Fruit fly (Drosophila melanogaster) whole organism, embryonic: ENCODE measurements around the gene CG8668.

ENCODE experiments used
- Ada2b ChIP-seq: fragments of 200-800 bp; sonication (Bioruptor generic); IDR thresholded peaks from 2 replicates; pipeline ENCODE4 v1.3.6; 2022; ENCODE audit warnings: missing biosample characterization, missing genetic modification characterization
- Aef1 ChIP-seq: fragments of 200-800 bp; sonication (Bioruptor generic); IDR thresholded peaks from 3 replicates; pipeline ENCODE4 v1.3.6; 2022; ENCODE audit warnings: missing biosample characterization, missing genetic modification characterization
- Atf6 ChIP-seq: fragments of 200-800 bp; sonication (Bioruptor generic); IDR thresholded peaks from 2 replicates; pipeline ENCODE4 v1.3.6; 2022; ENCODE audit warnings: missing biosample characterization, missing genetic modification characterization
- CG10321 ChIP-seq: fragments of 200-800 bp; sonication (Bioruptor generic); IDR thresholded peaks from 2 replicates; pipeline ENCODE4 v1.3.6; 2022; ENCODE audit warnings: missing biosample characterization, missing genetic modification characterization
- CG14441 ChIP-seq: fragments of 200-800 bp; sonication (Bioruptor generic); IDR thresholded peaks from 2 replicates; pipeline ENCODE4 v1.3.6; 2022; ENCODE audit warnings: missing biosample characterization, missing genetic modification characterization
- CG14965 ChIP-seq: fragments of 200-800 bp; sonication (Bioruptor generic); optimal IDR thresholded peaks from 2 replicates; lab custom pipeline; 2016; ENCODE audit warnings: missing biosample characterization, missing genetic modification characterization, borderline replicate concordance
- CG15479 ChIP-seq: fragments of 200-800 bp; sonication (Bioruptor generic); optimal IDR thresholded peaks from 3 replicates; lab custom pipeline; 2019; ENCODE audit warnings: missing biosample characterization, mild to moderate bottlenecking, missing genetic modification characterization, moderate library complexity
- CG17612 ChIP-seq: fragments of 200-800 bp; sonication (Bioruptor generic); IDR thresholded peaks from 2 replicates; pipeline ENCODE4 v1.3.6; 2022; ENCODE audit warnings: missing biosample characterization, missing genetic modification characterization
- CG18011 ChIP-seq: fragments of 200-800 bp; sonication (Bioruptor generic); optimal IDR thresholded peaks from 2 replicates; lab custom pipeline; 2017; ENCODE audit warnings: missing biosample characterization, missing genetic modification characterization, mild to moderate bottlenecking, moderate library complexity, missing genotype
- CG18764 ChIP-seq: fragments of 200-800 bp; sonication (Bioruptor generic); optimal IDR thresholded peaks from 3 replicates; lab custom pipeline; 2016; ENCODE audit warnings: missing biosample characterization, missing genetic modification characterization
- CG4820 ChIP-seq: fragments of 200-800 bp; sonication (Bioruptor generic); optimal IDR thresholded peaks from 3 replicates; lab custom pipeline; 2016; ENCODE audit warnings: missing biosample characterization, missing genetic modification characterization
- CG6813 ChIP-seq: fragments of 200-800 bp; sonication (Bioruptor generic); optimal IDR thresholded peaks from 2 replicates; lab custom pipeline; 2017; ENCODE audit warnings: missing biosample characterization, missing genetic modification characterization, mild to moderate bottlenecking, moderate library complexity, missing genetic modification reagents
- CG7271 ChIP-seq: fragments of 200-800 bp; sonication (Bioruptor generic); optimal IDR thresholded peaks from 2 replicates; lab custom pipeline; 2018; ENCODE audit warnings: missing biosample characterization, mild to moderate bottlenecking, missing genetic modification characterization, moderate library complexity
- CG7839 ChIP-seq: fragments of 200-800 bp; sonication (Bioruptor generic); optimal IDR thresholded peaks from 3 replicates; lab custom pipeline; 2018; ENCODE audit warnings: missing biosample characterization, mild to moderate bottlenecking, missing genetic modification characterization, moderate library complexity
- CG8290 ChIP-seq, 3 experiments: fragments of 200-800 bp; sonication (Bioruptor generic); optimal IDR thresholded peaks; 2 replicates each; lab custom pipeline; 2016 to 2019; ENCODE audit warnings: missing biosample characterization in 3 of 3, missing genetic modification characterization in 3 of 3, mild to moderate bottlenecking in 2 of 3, moderate library complexity in 1 of 3
- CG8388 ChIP-seq: fragments of 200-800 bp; sonication (Bioruptor generic); optimal IDR thresholded peaks from 2 replicates; lab custom pipeline; 2019; ENCODE audit warnings: missing biosample characterization, mild to moderate bottlenecking, missing genetic modification characterization, moderate library complexity
- CG9215 ChIP-seq: fragments of 200-800 bp; sonication (Bioruptor generic); IDR thresholded peaks from 2 replicates; pipeline ENCODE4 v1.3.6; 2022; ENCODE audit warnings: missing biosample characterization, missing genetic modification characterization
- CG9817 ChIP-seq: fragments of 200-800 bp; sonication (Bioruptor generic); optimal IDR thresholded peaks from 2 replicates; lab custom pipeline; 2018; ENCODE audit warnings: missing biosample characterization, mild to moderate bottlenecking, missing genetic modification characterization, moderate library complexity
- Chrac-16 ChIP-seq: fragments of 200-800 bp; sonication (Bioruptor generic); optimal IDR thresholded peaks from 3 replicates; lab custom pipeline; 2016; ENCODE audit warnings: missing biosample characterization, missing genetic modification characterization
- Dbx ChIP-seq: fragments of 200-800 bp; sonication (Bioruptor generic); IDR thresholded peaks from 3 replicates; pipeline ENCODE4 v1.3.6; 2022; ENCODE audit warnings: missing biosample characterization, missing genetic modification characterization
- Dek ChIP-seq: fragments of 200-800 bp; sonication (Bioruptor generic); optimal IDR thresholded peaks from 3 replicates; lab custom pipeline; 2019; ENCODE audit warnings: missing biosample characterization, mild to moderate bottlenecking, missing genetic modification characterization, moderate library complexity
- Ets97D ChIP-seq: fragments of 200-800 bp; sonication (Bioruptor generic); optimal IDR thresholded peaks from 3 replicates; lab custom pipeline; 2016; ENCODE audit warnings: missing biosample characterization, missing genetic modification characterization
- Fer2 ChIP-seq: fragments of 200-800 bp; sonication (Bioruptor generic); optimal IDR thresholded peaks from 2 replicates; lab custom pipeline; 2018; ENCODE audit warnings: missing biosample characterization, mild to moderate bottlenecking, missing genetic modification characterization, moderate library complexity
- Fer3 ChIP-seq: fragments of 200-800 bp; sonication (Bioruptor generic); optimal IDR thresholded peaks from 2 replicates; lab custom pipeline; 2018; ENCODE audit warnings: missing biosample characterization, mild to moderate bottlenecking, missing genetic modification characterization, moderate library complexity
- HHEX ChIP-seq: fragments of 200-800 bp; sonication (Bioruptor generic); optimal IDR thresholded peaks from 3 replicates; lab custom pipeline; 2017; ENCODE audit warnings: missing biosample characterization, mild to moderate bottlenecking, missing genetic modification characterization, missing genetic modification reagents
- Hmr ChIP-seq: fragments of 200-800 bp; sonication (Bioruptor generic); optimal IDR thresholded peaks from 3 replicates; lab custom pipeline; 2017; ENCODE audit warnings: mild to moderate bottlenecking, missing biosample characterization, missing genetic modification reagents, missing genetic modification characterization
- Hmx ChIP-seq: fragments of 200-800 bp; sonication (Bioruptor generic); optimal IDR thresholded peaks from 2 replicates; lab custom pipeline; 2016; ENCODE audit warnings: missing biosample characterization, missing genetic modification characterization
- Hr51 ChIP-seq, 2 experiments: fragments of 200-800 bp; sonication (Bioruptor generic); optimal IDR thresholded peaks; 2 replicates in 1 of 2; 3 replicates in 1 of 2; lab custom pipeline; 2016 to 2018; ENCODE audit warnings: missing biosample characterization in 2 of 2, missing genetic modification characterization in 2 of 2, mild to moderate bottlenecking in 1 of 2, moderate library complexity in 1 of 2
- YL-1 ChIP-seq: fragments of 200-800 bp; sonication (Bioruptor generic); optimal IDR thresholded peaks from 3 replicates; lab custom pipeline; 2017; ENCODE audit warnings: missing biosample characterization, mild to moderate bottlenecking, missing genetic modification characterization
- ab ChIP-seq: fragments of 200-800 bp; sonication (Bioruptor generic); optimal IDR thresholded peaks from 2 replicates; lab custom pipeline; 2016; ENCODE audit warnings: missing biosample characterization, missing genetic modification characterization
- aop ChIP-seq: fragments of 200-800 bp; sonication (Bioruptor generic); IDR thresholded peaks from 2 replicates; pipeline ENCODE4 v1.3.6; 2022; ENCODE audit warnings: missing biosample characterization, missing genetic modification characterization
- ase ChIP-seq: fragments of 200-800 bp; sonication (Bioruptor generic); IDR thresholded peaks from 3 replicates; pipeline ENCODE4 v1.3.6; 2022; ENCODE audit warnings: missing biosample characterization, missing genetic modification characterization
- bowl ChIP-seq: fragments of 200-800 bp; sonication (Bioruptor generic); IDR thresholded peaks from 2 replicates; pipeline ENCODE4 v1.3.6; 2022; ENCODE audit warnings: missing biosample characterization, missing genetic modification characterization
- ftz-f1 ChIP-seq: fragments of 200-800 bp; sonication (Bioruptor generic); optimal IDR thresholded peaks from 2 replicates; lab custom pipeline; 2016; ENCODE audit warnings: missing biosample characterization, missing genetic modification characterization
- fu2 ChIP-seq: fragments of 200-800 bp; sonication (Bioruptor generic); optimal IDR thresholded peaks from 2 replicates; lab custom pipeline; 2016; ENCODE audit warnings: missing biosample characterization, missing genetic modification characterization
- kay ChIP-seq: fragments of 200-800 bp; sonication (Bioruptor generic); optimal IDR thresholded peaks from 2 replicates; lab custom pipeline; 2016; ENCODE audit warnings: missing biosample characterization, missing genetic modification characterization
- lola ChIP-seq, 3 experiments: fragments of >200 bp in 2 of 3; fragments of 200-800 bp in 1 of 3; sonication (Bioruptor generic) in 1 of 3; optimal IDR thresholded peaks; 2 replicates each; lab custom pipeline; 2017 to 2019; ENCODE audit warnings: missing biosample characterization in 3 of 3, missing genetic modification characterization in 3 of 3, mild to moderate bottlenecking in 1 of 3, moderate library complexity in 1 of 3
- odd ChIP-seq: fragments of 200-800 bp; sonication (Bioruptor generic); optimal IDR thresholded peaks from 2 replicates; lab custom pipeline; 2017; ENCODE audit warnings: missing biosample characterization, mild to moderate bottlenecking, missing genetic modification characterization
- pho ChIP-seq: fragments of 200-800 bp; sonication (Bioruptor generic); optimal IDR thresholded peaks from 2 replicates; lab custom pipeline; 2016; ENCODE audit warnings: missing biosample characterization, missing genetic modification characterization
- prd ChIP-seq, 3 experiments: fragments of >200 bp in 2 of 3; fragments of 200-800 bp in 1 of 3; sonication (Bioruptor generic) in 1 of 3; optimal IDR thresholded peaks in 2 of 3; IDR thresholded peaks in 1 of 3; 2 replicates in 2 of 3; 3 replicates in 1 of 3; pipeline versions ENCODE4 v1.3.6 to Lab custom; 2017 to 2022; ENCODE audit warnings: missing biosample characterization in 1 of 3, missing genetic modification characterization in 1 of 3
- pzg ChIP-seq: fragments of 200-800 bp; sonication (Bioruptor generic); optimal IDR thresholded peaks from 3 replicates; lab custom pipeline; 2018; ENCODE audit warnings: missing biosample characterization, mild to moderate bottlenecking, missing genetic modification characterization, moderate library complexity
- ro ChIP-seq: fragments of 200-800 bp; sonication (Bioruptor generic); IDR thresholded peaks from 2 replicates; pipeline ENCODE4 v1.3.6; 2022; ENCODE audit warnings: missing biosample characterization, missing genetic modification characterization
- scrt ChIP-seq: fragments of 200-800 bp; sonication (Bioruptor generic); optimal IDR thresholded peaks from 2 replicates; lab custom pipeline; 2018; ENCODE audit warnings: missing biosample characterization, mild to moderate bottlenecking, missing genetic modification characterization, moderate library complexity
- sisA ChIP-seq: fragments of 200-800 bp; sonication (Bioruptor generic); IDR thresholded peaks from 2 replicates; pipeline ENCODE4 v1.3.6; 2022; ENCODE audit warnings: missing biosample characterization, missing genetic modification characterization
- toy ChIP-seq: fragments of 200-800 bp; sonication (Bioruptor generic); IDR thresholded peaks from 2 replicates; pipeline ENCODE4 v1.3.6; 2022; ENCODE audit warnings: missing biosample characterization, missing genetic modification characterization
- wdn ChIP-seq: fragments of 200-800 bp; sonication (Bioruptor generic); IDR thresholded peaks from 2 replicates; pipeline ENCODE4 v1.3.6; 2022; ENCODE audit warnings: missing biosample characterization, missing genetic modification characterization
- zen ChIP-seq: fragments of 200-800 bp; sonication (Bioruptor generic); optimal IDR thresholded peaks from 3 replicates; lab custom pipeline; 2018; ENCODE audit warnings: missing biosample characterization, mild to moderate bottlenecking, missing genetic modification characterization, moderate library complexity

The CG8668 gene

dm6 chr2L:8162307-8163024, 35.7 kb downstream of the CG8668 start, which contains the start of gene Acbp1 (continued):
- TF ChIP-seq Ada2b (peak; percentile 88), CG9817 (tag; lab: Kevin White, UChicago) (peak; percentile 91), pzg (GFP tag; lab: Kevin White, UChicago) (peak; percentile 94), Fer3 (tag; lab: Kevin White, UChicago) (peak; percentile 97), HHEX (GFP tag; lab: Kevin White, UChicago) (peak; percentile 98), CG14441 (peak; percentile 89), CG18011 (GFP tag; lab: Kevin White, UChicago) (peak; percentile 78), ftz-f1 (GFP tag; lab: Kevin White, UChicago) (peak; percentile 32), ab (GFP tag; lab: Kevin White, UChicago) (peak; percentile 83), YL-1 (GFP tag; lab: Kevin White, UChicago) (peak; percentile 97), ro (GFP tag; lab: Robert Waterston, UW) (peak; percentile 77; the same call in 1 of the 2 replicates), odd (GFP tag; lab: Kevin White, UChicago) (peak; percentile 99), CG4820 (GFP tag; lab: Kevin White, UChicago) (peak; percentile 100), zen (peak; percentile 96), sisA (peak; percentile 90), kay (GFP tag; lab: Kevin White, UChicago) (peak; percentile 83), ase (GFP tag; lab: Robert Waterston, UW) (peak; percentile 90), Hmr (GFP tag; lab: Kevin White, UChicago) (peak; percentile 98), CG7839 (tag; lab: Kevin White, UChicago) (peak; percentile 97), CG15479 (GFP tag; lab: Kevin White, UChicago) (peak; percentile 33), Aef1 (peak; percentile 90), CG6813 (GFP tag; lab: Kevin White, UChicago) (peak; percentile 99), CG10321 (peak; percentile 67), Chrac-16 (peak; percentile 88), toy (GFP tag; lab: Robert Waterston, UW) (peak; percentile 52), bowl (GFP tag; lab: Robert Waterston, UW) (peak; percentile 70), Hmx (peak; percentile 90), prd (optimal IDR thresholded peaks at IDR 0.05; lab: Kevin White, UChicago) (no peak), prd (GFP tag; IDR thresholded peaks at IDR 0.05; lab: Robert Waterston, UW) (peak; percentile 92), Dbx (peak; percentile 90), lola (GFP tag; optimal IDR thresholded peaks at IDR 0.05; lab: Kevin White, UChicago) (peak in 1 of 3 experiments; percentile 99), pho (GFP tag; lab: Kevin White, UChicago) (peak; percentile 97), wdn (GFP tag; lab: Robert Waterston, UW) (peak; percentile 86), CG8290 (GFP tag; optimal IDR thresholded peaks at IDR 0.05; lab: Kevin White, UChicago) (peak; percentile 84), CG8290 (tag; optimal IDR thresholded peaks at IDR 0.05; lab: Kevin White, UChicago) (peak; percentile 83 to 90), CG9215 (peak; percentile 89), CG17612 (peak; percentile 80), Fer2 (tag; lab: Kevin White, UChicago) (peak; percentile 93), CG14965 (peak; percentile 75), Ets97D (peak; percentile 91), CG18764 (GFP tag; lab: Kevin White, UChicago) (peak; percentile 88), fu2 (GFP tag; lab: Kevin White, UChicago) (peak; percentile 96), scrt (GFP tag; lab: Kevin White, UChicago) (peak; percentile 98), Dek (tag; lab: Kevin White, UChicago) (peak; percentile 94), Hr51 (GFP tag; optimal IDR thresholded peaks at IDR 0.05; lab: Kevin White, UChicago) (peak; percentile 91 to 99), CG8388 (peak; percentile 97), aop (peak; percentile 75), CG7271 (tag; lab: Kevin White, UChicago) (peak; percentile 89), Atf6 (GFP tag; lab: Robert Waterston, UW) (peak; percentile 94)
